Worm (Caenorhabditis elegans) whole organism, L2 larva: Measurements from ENCODE around the gene B0035.18.

ENCODE experiments used
- aly-2 ChIP-seq: fragments of 150-350 bp; optimal IDR thresholded peaks from 2 replicates; lab custom pipeline; 2014; ENCODE audit warnings: missing biosample characterization, missing genetic modification characterization
- ceh-82 ChIP-seq: fragments of 150-350 bp; optimal IDR thresholded peaks from 2 replicates; lab custom pipeline; 2014; ENCODE audit warnings: missing biosample characterization, missing genetic modification characterization
- dmd-4 ChIP-seq: sonication (generic microtip); optimal IDR thresholded peaks from 2 replicates; lab custom pipeline; 2017; ENCODE audit warnings: missing biosample characterization, missing genetic modification characterization
- egl-27 ChIP-seq: sonication (generic microtip); optimal IDR thresholded peaks from 3 replicates; lab custom pipeline; 2017; ENCODE audit warnings: missing biosample characterization, missing genetic modification reagents, missing genetic modification characterization
- fos-1 ChIP-seq: fragments of 150-350 bp; optimal IDR thresholded peaks from 2 replicates; lab custom pipeline; 2014; ENCODE audit warnings: missing biosample characterization, missing genetic modification characterization
- nhr-237 ChIP-seq: fragments of 150-350 bp; optimal IDR thresholded peaks from 2 replicates; lab custom pipeline; 2014; ENCODE audit warnings: missing biosample characterization, missing genetic modification characterization
- unc-39 ChIP-seq: fragments of 150-350 bp; optimal IDR thresholded peaks from 2 replicates; lab custom pipeline; 2014; ENCODE audit warnings: missing biosample characterization, missing genetic modification characterization
- unc-62 ChIP-seq: fragments of 150-350 bp; optimal IDR thresholded peaks from 2 replicates; lab custom pipeline; 2014; ENCODE audit warnings: missing biosample characterization, missing genetic modification reagents, missing genetic modification characterization
- ztf-11 ChIP-seq: sonication (generic microtip); optimal IDR thresholded peaks from 2 replicates; lab custom pipeline; 2017; ENCODE audit warnings: missing biosample characterization, missing genetic modification characterization
- ztf-4 ChIP-seq: fragments of 150-350 bp; optimal IDR thresholded peaks from 2 replicates; lab custom pipeline; 2014; ENCODE audit warnings: missing biosample characterization, missing genetic modification characterization

DNA sequence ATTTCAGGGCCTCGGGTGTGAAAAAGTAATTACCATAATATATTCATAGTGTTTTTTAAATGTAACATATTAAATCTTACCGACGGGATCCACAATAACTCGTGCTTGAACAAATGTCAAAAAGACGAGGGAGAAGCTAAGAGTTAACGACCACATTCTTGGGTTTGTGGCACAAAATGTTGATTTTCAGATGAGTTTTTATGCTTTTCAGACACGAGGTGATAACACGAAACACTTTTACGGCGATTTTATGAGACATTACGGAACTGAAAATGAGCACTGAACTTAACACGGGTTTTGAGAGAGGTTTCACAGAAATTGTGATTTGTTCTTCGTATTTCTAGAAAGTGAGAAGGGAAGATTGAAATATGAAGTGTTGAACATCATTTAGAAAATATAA lies 13.6 kb upstream of the B0035.18 start, which contains the start of gene B0035.13:
- TF ChIP-seq egl-27 (tag; lab: Kevin White, UChicago) (no peak), aly-2 (tag; lab: Kevin White, UChicago) (no peak), unc-39 (tag; lab: Kevin White, UChicago) (no peak), fos-1 (tag; lab: Kevin White, UChicago) (peak; percentile 10), ztf-11 (no peak), ztf-4 (tag; lab: Kevin White, UChicago) (no peak), ceh-82 (tag; lab: Kevin White, UChicago) (no peak), dmd-4 (tag; lab: Kevin White, UChicago) (no peak), unc-62 (GFP tag; lab: Kevin White, UChicago) (no peak), nhr-237 (no peak)
